Worm (Caenorhabditis elegans) whole organism, dauer: ENCODE measurements around the gene Y110A2AL.9.

Experiments
- unc-62 ChIP-seq: sonication (generic microtip); optimal IDR thresholded peaks from 2 replicates; lab custom pipeline; 2017; ENCODE audit warnings: missing biosample characterization, missing genetic modification reagents, missing genetic modification characterization

Y110A2AL.9 gene

ce11 chrII:2866541-2867124 lies at the start of gene Y110A2AL.9, which contains the start of gene Y110A2AL.3:
TSS of gene Y110A2AL.9 (minus strand) at chrII:2866641.
TSS of gene Y110A2AL.3 (plus strand) at chrII:2867074.
- no peak for TF ChIP-seq unc-62

DNA sequence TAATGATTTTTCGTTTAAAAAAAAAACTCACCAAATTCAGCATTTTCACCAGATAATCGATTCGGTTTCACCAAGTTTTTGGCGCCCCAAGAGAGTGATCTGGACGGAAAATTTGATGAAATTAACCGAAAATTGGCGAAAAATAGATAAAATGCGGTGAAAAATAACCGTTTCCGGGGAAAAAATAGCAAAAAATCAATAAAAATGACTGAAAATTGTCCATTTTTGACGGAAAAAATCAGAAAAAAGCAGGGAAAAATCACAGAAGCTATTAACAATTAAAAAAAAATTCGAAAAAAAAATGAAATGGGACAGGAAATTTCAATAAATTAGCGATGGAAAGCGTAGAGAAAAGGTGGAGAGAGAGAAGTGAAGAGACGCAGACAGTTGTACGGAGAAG lies 47.1 kb upstream of the Y110A2AL.9 start, which contains the start of gene ubc-15:
TSS of gene ubc-15 (minus strand) at position 101 of the 400 bp plus-strand sequence.
- no peak for TF ChIP-seq unc-62

ce11 chrII:2903748-2904147 lies 37.3 kb upstream of the Y110A2AL.9 start:
- TF ChIP-seq unc-62, result no peak

- no peak for TF ChIP-seq unc-62
Measured at ce11 chrII:2901158-2901557, 34.7 kb upstream of the Y110A2AL.9 start.

DNA sequence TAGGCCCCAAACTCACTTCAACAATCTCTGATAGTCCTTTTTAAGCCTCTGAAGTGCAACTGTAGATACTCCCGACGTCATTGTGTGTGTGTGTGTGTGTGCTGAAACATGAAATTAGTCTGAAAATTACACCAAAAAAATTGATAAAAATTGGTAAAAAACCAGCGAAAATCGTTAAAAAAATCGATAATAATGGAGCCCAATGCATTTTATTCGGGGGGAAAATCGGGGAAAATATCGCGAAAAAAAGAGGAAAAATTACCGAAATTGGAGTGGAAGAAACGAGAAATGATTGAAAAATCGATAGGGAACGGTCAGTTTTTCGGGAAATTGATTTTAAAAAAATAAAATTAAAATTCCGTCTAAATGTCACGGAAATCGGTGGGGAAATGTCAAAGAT lies 33.8 kb upstream of the Y110A2AL.9 start, which contains the start of gene ubc-26:
TSS of gene ubc-26 (minus strand) at position 101 of the 400 bp plus-strand sequence.
- TF ChIP-seq unc-62, result no peak

DNA sequence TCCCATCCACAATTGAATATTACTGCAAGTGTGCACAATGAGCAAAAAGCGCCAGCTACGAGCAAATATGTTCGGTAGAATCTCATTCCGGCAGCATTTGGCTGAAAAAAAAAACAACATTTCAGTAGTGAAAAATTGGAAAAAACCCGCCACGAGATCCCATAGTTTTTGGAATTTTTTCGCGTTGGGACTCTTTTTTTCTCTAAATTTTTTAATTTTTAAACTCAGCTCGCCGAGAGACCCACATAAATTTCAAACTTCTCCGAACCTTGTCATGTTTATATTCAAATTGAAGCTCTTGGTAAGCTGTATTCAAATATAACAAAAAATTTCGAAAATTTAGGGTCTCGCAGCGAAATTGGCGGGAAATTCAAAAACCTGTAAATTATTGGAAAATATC lies 27.9 kb upstream of the Y110A2AL.9 start, which contains the start of gene sqv-2:
TSS of gene sqv-2 (minus strand) at position 101 of the 400 bp plus-strand sequence.
- no peak for TF ChIP-seq unc-62

DNA sequence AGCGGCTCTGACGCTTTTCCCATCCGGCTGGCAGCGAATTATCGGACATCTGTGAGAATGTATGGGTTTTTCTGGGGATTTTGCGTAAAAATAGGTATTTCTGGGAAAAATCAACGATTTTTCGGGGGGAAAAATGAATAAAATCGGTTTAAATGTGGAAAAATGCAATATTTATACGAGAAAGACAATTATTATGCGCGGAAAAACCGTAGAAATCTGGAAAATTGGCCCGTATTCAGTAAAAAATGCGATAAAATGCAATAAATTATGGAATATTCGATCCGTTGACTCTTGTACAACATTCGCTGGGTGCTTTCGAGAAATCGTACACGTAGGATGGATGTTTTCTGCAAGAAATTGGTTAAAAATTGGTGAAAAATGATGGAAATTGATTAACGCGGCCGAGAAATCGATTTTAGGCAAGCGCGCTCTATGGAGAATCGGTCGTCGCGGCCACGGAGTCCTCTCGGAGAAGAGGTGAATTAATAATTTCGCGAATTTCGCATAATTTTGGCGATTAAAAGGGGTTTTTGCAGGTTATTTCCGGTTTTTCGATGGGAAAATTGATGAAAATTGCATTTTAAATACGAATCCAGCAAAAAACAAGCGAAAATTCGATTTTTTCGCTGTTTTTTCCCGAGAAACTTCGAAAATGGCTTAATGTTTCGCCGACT lies 22.7 kb upstream of the Y110A2AL.9 start, which contains the start of gene pinn-1:
TSS of gene pinn-1 (minus strand) at position 51 of the 674 bp plus-strand sequence.
- no peak for TF ChIP-seq unc-62

- TF ChIP-seq unc-62, result no peak
Measured at ce11 chrII:2885518-2886449, 19.3 kb upstream of the Y110A2AL.9 start.

- no peak for TF ChIP-seq unc-62
Measured at ce11 chrII:2884810-2885209, 18.4 kb upstream of the Y110A2AL.9 start, which contains the start of gene pigw-1. TSS of gene pigw-1 (minus strand) at chrII:2884910.

ce11 chrII:2881088-2881487 lies 14.6 kb upstream of the Y110A2AL.9 start:
- no peak for TF ChIP-seq unc-62

DNA sequence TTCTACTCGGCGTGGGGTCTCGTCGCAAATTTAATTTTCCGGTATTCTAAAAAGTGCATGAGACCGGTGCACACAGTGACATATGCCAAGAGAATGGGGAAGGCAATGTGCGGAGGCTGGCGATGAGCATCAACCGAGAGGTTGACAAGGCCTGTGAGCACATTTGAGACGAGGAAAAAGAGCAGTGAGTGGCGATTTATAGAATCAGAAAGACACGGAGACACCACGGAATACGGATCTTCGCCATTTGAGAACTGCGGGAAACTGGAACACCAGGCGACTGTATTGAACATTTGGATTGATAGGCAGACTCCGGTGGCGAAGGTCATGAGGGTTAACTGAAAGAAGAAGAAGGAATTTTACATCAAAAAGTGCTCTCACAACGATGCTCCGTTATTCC lies 12.5 kb upstream of the Y110A2AL.9 start:
- no peak for TF ChIP-seq unc-62

ce11 chrII:2874801-2875200 lies 8.4 kb upstream of the Y110A2AL.9 start, which contains the start of gene Y110A2AL.1:
TSS of gene Y110A2AL.1 (plus strand) at chrII:2875101.
- TF ChIP-seq unc-62, result no peak

DNA sequence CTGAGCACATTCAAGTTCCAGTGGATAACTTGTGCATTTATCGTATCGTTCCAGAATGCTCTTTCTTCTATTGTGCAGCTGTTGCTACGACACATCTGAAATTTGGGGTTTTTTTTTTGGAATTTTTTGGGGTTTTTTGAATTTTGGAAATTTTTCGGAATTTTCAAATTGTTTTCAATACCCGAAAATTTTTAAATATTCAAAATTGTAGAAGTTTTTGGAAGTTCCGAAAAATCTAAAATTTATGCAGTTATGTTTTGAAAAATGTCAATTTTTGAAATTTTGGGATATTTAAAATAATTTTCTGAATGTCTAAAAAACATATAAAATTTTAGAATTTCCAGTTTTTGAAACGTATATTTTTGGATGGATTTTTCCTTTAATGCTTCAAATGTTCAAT lies 5.4 kb upstream of the Y110A2AL.9 start, which contains the start of gene Y110A2AL.10:
TSS of gene Y110A2AL.10 (minus strand) at position 101 of the 400 bp plus-strand sequence.
- no peak for TF ChIP-seq unc-62

ce11 chrII:2867701-2868100 lies 1.3 kb upstream of the Y110A2AL.9 start, which contains the start of gene Y110A2AL.2:
TSS of gene Y110A2AL.2 (plus strand) at chrII:2868001.
- no peak for TF ChIP-seq unc-62

DNA sequence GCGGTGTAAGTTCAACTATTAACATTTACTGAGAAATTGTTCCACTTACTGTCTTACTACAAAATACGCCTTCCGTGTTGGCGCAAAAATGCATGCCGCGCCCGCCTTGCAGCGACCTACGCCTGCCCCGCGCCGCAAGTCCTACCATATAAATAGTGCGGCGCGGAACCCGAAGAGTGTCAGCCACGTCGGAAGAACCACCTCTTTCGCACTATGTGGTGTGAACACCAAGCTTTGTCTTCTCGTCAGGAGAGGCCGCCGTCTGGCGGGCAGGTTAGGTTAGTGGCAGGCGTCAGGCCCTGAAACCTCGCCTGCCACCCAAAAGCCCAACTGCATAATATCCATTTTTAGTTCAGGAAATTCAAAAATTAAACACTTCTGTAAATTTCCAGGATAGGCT lies 1.1 kb downstream of the Y110A2AL.9 start:
- TF ChIP-seq unc-62, result no peak

ce11 chrII:2864229-2864628 lies 2.2 kb downstream of the Y110A2AL.9 start, which contains the start of gene Y110A2AL.5:
TSS of gene Y110A2AL.5 (plus strand) at chrII:2864529.
- no peak for TF ChIP-seq unc-62
